Worm (Caenorhabditis elegans): ENCODE data around the gene irld-47.

irld-47 gene

DNA sequence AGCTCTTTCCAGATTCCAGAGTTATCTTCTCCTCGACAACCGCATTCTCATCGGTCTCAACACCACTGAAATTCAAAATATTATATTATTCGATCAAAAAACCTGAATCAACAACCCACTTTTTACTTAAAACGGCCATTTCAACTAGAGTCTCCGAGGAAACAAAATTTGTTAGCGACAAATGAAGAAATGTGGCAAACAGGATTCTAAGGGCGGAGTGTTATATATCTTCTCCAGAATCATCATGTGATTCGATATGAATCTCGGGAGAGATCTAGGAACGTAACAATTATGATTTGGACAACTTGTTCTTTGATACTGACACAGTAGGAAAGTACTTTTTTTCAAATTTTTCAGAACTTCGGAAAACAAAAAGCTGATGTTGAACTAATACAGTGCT, 46.1 kb downstream of the irld-47 start:
- TF ChIP-seq spr-3 (GFP tag; optimal IDR thresholded peaks at IDR 0.05) (no peak), unc-62 (GFP tag; optimal IDR thresholded peaks at IDR 0.05 in 1 of 2) (peak in 1 of 2 experiments; percentile 89), unc-62 (tag; optimal IDR thresholded peaks at IDR 0.05) (no peak), nhr-28 (tag; optimal IDR thresholded peaks at IDR 0.05) (peak; percentile 6)

DNA sequence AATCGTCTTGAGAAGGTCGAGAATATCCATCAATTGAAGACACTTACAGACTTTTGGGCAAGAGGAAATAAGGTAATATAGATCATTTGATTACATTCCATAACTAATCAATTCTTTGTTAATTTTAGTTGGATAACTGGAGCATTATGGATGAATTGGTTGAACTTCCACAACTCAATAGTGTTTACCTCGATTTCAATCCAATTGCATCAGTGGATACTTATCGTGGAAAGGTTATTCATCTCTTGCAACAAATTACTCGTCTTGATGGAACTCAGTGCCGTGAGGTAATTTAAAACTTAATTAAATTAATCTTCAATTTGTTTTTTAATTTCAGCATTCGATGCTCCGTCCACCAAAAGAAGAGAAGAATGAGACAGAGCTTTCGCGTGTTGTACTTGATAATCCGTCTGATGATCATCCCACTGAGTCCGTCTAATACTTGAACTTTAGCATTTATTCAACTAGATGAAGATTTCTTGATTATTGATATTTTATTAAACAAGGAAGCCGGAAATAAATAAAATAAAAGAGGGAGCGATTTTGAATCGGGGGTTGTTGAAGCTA, 48.8 kb downstream of the irld-47 start:
- 0 out of 2 replicates have a peak, but pooled peaks have one; percentile 23 for TF ChIP-seq arid-1 (GFP tag; conservative IDR thresholded peaks at IDR 0.05)
- peak; percentile 47; the same call in 1 of the 2 replicates for TF ChIP-seq D1046.2 (GFP tag; IDR thresholded peaks at IDR 0.05)
- peak; percentile 27 for TF ChIP-seq mep-1 (tag; optimal IDR thresholded peaks at IDR 0.05)
- peak; percentile 39 for TF ChIP-seq nhr-102 (tag; optimal IDR thresholded peaks at IDR 0.05)
- TF ChIP-seq dve-1 (tag; optimal IDR thresholded peaks at IDR 0.05; ENCODE audit: insufficient read depth): peak; percentile 9
- no peak for TF ChIP-seq F10B5.3 (tag; optimal IDR thresholded peaks at IDR 0.05)
- no peak for TF ChIP-seq daf-16 (GFP tag; optimal IDR thresholded peaks at IDR 0.05)
- TF ChIP-seq daf-16 (tag; optimal IDR thresholded peaks at IDR 0.05): peak; percentile 27
- TF ChIP-seq T26A8.4 (GFP tag; IDR thresholded peaks at IDR 0.05): peak; percentile 54; the same call in 1 of the 2 replicates
- TF ChIP-seq unc-62 (GFP tag; optimal IDR thresholded peaks at IDR 0.05 in 1 of 2): peak in 1 of 2 experiments; percentile 58
- no peak for TF ChIP-seq unc-62 (tag; optimal IDR thresholded peaks at IDR 0.05)
- TF ChIP-seq ama-1 (optimal IDR thresholded peaks at IDR 0.05): peak; percentile 63
- no peak for TF ChIP-seq set-16 (GFP tag; IDR thresholded peaks at IDR 0.05)
- TF ChIP-seq lin-38 (GFP tag; IDR thresholded peaks at IDR 0.05): peak; percentile 37; the same call in 1 of the 2 replicates
- 0 out of 2 replicates have a peak, but pooled peaks have one; percentile 13 for TF ChIP-seq dmd-6 (GFP tag; IDR thresholded peaks at IDR 0.05)
- no peak for TF ChIP-seq ctbp-1 (GFP tag; IDR thresholded peaks at IDR 0.05)
- peak; percentile 4 for TF ChIP-seq T20F7.1 (GFP tag; optimal IDR thresholded peaks at IDR 0.05)

DNA sequence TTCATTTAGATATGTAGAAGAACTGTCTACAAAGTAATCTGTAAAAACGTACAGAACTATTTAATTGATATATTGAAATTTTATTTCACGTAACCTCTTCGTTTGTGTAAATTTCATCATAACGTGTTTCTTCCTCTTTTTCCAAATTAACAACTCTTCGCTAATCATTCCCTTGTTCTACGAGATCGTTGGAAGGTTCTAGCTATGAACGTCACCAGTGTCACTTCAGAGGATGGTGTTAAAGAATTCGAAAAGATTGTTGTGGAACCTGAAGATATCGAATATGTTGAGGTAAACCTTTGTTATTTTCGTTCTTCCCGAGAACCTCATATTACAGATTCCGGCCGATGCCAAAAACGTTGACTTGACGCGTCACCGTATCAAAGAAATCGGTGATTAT, 49.9 kb downstream of the irld-47 start, which contains the start of gene C06A8.6:
Gene C06A8.6 (plus strand): TSS at position 89 of the 400 bp plus-strand sequence.
- peak in 1 of 2 experiments; percentile 90 for TF ChIP-seq unc-62 (GFP tag; optimal IDR thresholded peaks at IDR 0.05 in 1 of 2)
- no peak for TF ChIP-seq unc-62 (tag; optimal IDR thresholded peaks at IDR 0.05)
- TF ChIP-seq nhr-76 (tag; optimal IDR thresholded peaks at IDR 0.05): no peak
- TF ChIP-seq daf-8 (GFP tag; IDR thresholded peaks at IDR 0.05): no peak
- no peak for TF ChIP-seq F10B5.3 (tag; optimal IDR thresholded peaks at IDR 0.05)

DNA sequence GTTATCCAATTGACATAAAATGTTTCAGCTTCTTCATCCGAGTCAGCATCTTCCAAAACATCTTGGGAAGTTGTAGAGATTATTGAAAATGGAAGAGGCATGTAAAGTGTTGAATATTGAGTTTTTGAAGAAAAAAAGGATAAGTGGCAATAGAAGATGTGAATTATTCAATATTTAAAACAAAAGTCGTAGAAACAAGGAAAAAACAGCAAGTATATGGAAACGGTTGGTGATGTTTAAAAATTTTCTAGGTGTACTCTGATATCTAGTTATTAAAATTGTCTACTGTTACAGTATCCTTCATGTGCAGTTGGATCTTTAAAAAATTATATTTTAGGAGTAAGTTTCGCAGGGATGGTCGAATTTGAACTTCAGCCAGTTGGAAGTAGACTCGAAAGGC, 50.4 kb downstream of the irld-47 start, which contains the start of gene C06A8.8:
Gene C06A8.8 (minus strand): TSS at position 101 of the 400 bp plus-strand sequence.
- TF ChIP-seq duxl-1 (tag; optimal IDR thresholded peaks at IDR 0.05; ENCODE audit: poor library complexity) (no peak), dmd-8 (GFP tag; IDR thresholded peaks at IDR 0.05) (no peak), aha-1 (tag) (peak; percentile 18)
